Fruit fly (Drosophila melanogaster): ENCODE results near the gene CG15571.

Gene CG15571

dm6 chrX:4205346-4206178 lies 11.6 kb downstream of the CG15571 start, which contains the start of gene Fas2 (continued):
- TF ChIP-seq Oli (tag; optimal IDR thresholded peaks at IDR 0.05) (peak; percentile 38), CG33213 (GFP tag; optimal IDR thresholded peaks at IDR 0.05) (peak; percentile 28), fd64A (GFP tag; optimal IDR thresholded peaks at IDR 0.05) (no peak), ac (GFP tag; optimal IDR thresholded peaks at IDR 0.05) (peak; percentile 59), caup (GFP tag; optimal IDR thresholded peaks at IDR 0.05; ENCODE audit: severe bottlenecking) (peak; percentile 76), NC2β (GFP tag; optimal IDR thresholded peaks at IDR 0.05) (no peak), Vsx1 (GFP tag; optimal IDR thresholded peaks at IDR 0.05) (no peak), Nf-YB (GFP tag; optimal IDR thresholded peaks at IDR 0.05) (peak; percentile 16), CG10979 (tag; optimal IDR thresholded peaks at IDR 0.05) (peak; percentile 32), tio (GFP tag; optimal IDR thresholded peaks at IDR 0.05) (no peak), gce (GFP tag; IDR thresholded peaks at IDR 0.05) (peak; percentile 67; the same call in 1 of the 3 replicates), dimm (GFP tag; IDR thresholded peaks at IDR 0.05) (no peak), oc (tag; optimal IDR thresholded peaks at IDR 0.05) (peak; percentile 43), Bgb (GFP tag; IDR thresholded peaks at IDR 0.05; ENCODE audit: partially characterized antibody) (peak; percentile 54; the same call in 1 of the 2 replicates), mld (GFP tag; IDR thresholded peaks at IDR 0.05; ENCODE audit: partially characterized antibody) (no peak), CG8089 (GFP tag; optimal IDR thresholded peaks at IDR 0.05) (peak; percentile 27), ato (GFP tag; IDR thresholded peaks at IDR 0.05; ENCODE audit: partially characterized antibody) (no peak), Camta (GFP tag; optimal IDR thresholded peaks at IDR 0.05) (peak; percentile 25), CG8765 (GFP tag; IDR thresholded peaks at IDR 0.05) (no peak), ttk (GFP tag; IDR thresholded peaks at IDR 0.05) (0 out of 2 replicates have a peak, but pooled peaks have one; percentile 24), Spps (tag; optimal IDR thresholded peaks at IDR 0.05) (no peak), Kr (GFP tag; optimal IDR thresholded peaks at IDR 0.05) (no peak), Dip2 (GFP tag; IDR thresholded peaks at IDR 0.05) (no peak), CG11723 (GFP tag; optimal IDR thresholded peaks at IDR 0.05) (peak; percentile 50), tup (GFP tag; optimal IDR thresholded peaks at IDR 0.05) (peak; percentile 11), chinmo (GFP tag; IDR thresholded peaks at IDR 0.05; ENCODE audit: partially characterized antibody) (peak; percentile 89; the same call in 3 of the 4 replicates), CG17912 (GFP tag; optimal IDR thresholded peaks at IDR 0.05) (no peak), CTCF (GFP tag; optimal IDR thresholded peaks at IDR 0.05) (peak; percentile 45), CG6765 (GFP tag; optimal IDR thresholded peaks at IDR 0.05) (peak; percentile 72), CG15011 (GFP tag; optimal IDR thresholded peaks at IDR 0.05) (peak; percentile 30), Myb (GFP tag; optimal IDR thresholded peaks at IDR 0.05) (peak; percentile 39), seq (GFP tag; IDR thresholded peaks at IDR 0.05) (peak; percentile 46; the same call in 1 of the 2 replicates), CG10267 (tag; optimal IDR thresholded peaks at IDR 0.05) (no peak), CG1647 (GFP tag; optimal IDR thresholded peaks at IDR 0.05) (peak; percentile 32), HLH54F (GFP tag; optimal IDR thresholded peaks at IDR 0.05) (no peak), CoRest (tag; optimal IDR thresholded peaks at IDR 0.05) (no peak), abd-A (tag; optimal IDR thresholded peaks at IDR 0.05) (peak; percentile 45), Asciz (GFP tag; optimal IDR thresholded peaks at IDR 0.05) (no peak), YL-1 (GFP tag; optimal IDR thresholded peaks at IDR 0.05) (peak; percentile 59), run (tag; optimal IDR thresholded peaks at IDR 0.05) (peak; percentile 10), CG3065 (GFP tag; optimal IDR thresholded peaks at IDR 0.05) (no peak), croc (GFP tag; conservative IDR thresholded peaks at IDR 0.05) (no peak), CG7928 (GFP tag; optimal IDR thresholded peaks at IDR 0.05) (peak; percentile 30), E2f2 (GFP tag; IDR thresholded peaks at IDR 0.05) (no peak), NfI (GFP tag; optimal IDR thresholded peaks at IDR 0.05) (peak; percentile 6), CG11093 (GFP tag; IDR thresholded peaks at IDR 0.05) (no peak), CG17361 (GFP tag; IDR thresholded peaks at IDR 0.05) (peak; percentile 15; the same call in 1 of the 3 replicates), CG1603 (tag; optimal IDR thresholded peaks at IDR 0.05) (peak; percentile 45), CG3407 (GFP tag; optimal IDR thresholded peaks at IDR 0.05) (peak; percentile 31)

Measured in whole organism, embryonic.